Worm (Caenorhabditis elegans): ENCODE data around the gene C31H1.2.
A peak's percentile ranks its signal among the peaks of the same experiment; 100 is the strongest.

DNA sequence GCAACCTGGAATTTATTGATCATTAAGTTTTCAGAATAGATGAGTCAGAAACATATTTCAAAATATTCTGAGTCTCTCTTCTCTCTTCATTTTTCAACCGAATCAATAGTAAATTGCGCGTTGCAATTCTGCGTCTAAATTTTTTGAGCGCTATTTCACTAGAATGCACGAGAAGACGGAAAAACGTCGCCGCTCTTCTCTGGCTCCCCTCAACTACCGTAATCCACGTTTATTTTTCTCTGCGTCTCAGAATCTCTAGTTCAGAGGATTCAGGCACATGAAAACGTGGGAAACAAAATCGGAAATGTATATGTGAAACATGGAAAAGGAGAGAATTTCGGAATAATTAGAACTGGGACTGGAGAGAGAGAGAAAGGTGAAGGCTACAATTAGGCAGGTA, 14.4 kb downstream of the C31H1.2 start:
- TF ChIP-seq efl-3 (GFP tag; optimal IDR thresholded peaks at IDR 0.05) (no peak), snpc-4 (tag; optimal IDR thresholded peaks at IDR 0.05) (no peak), nhr-237 (tag; optimal IDR thresholded peaks at IDR 0.05) (peak; percentile 44), lin-15B (tag; optimal IDR thresholded peaks at IDR 0.05) (no peak), lir-3 (tag; optimal IDR thresholded peaks at IDR 0.05; ENCODE audit: poor library complexity) (no peak), skn-1 (tag; optimal IDR thresholded peaks at IDR 0.05) (peak; percentile 22), F16B12.6 (tag; optimal IDR thresholded peaks at IDR 0.05) (no peak), nhr-28 (tag; optimal IDR thresholded peaks at IDR 0.05) (no peak), lin-13 (GFP tag; optimal IDR thresholded peaks at IDR 0.05) (no peak), sptf-1 (tag; optimal IDR thresholded peaks at IDR 0.05) (no peak), ceh-82 (tag; optimal IDR thresholded peaks at IDR 0.05) (peak in 2 of 3 experiments; percentile 6 to 70)
